Fruit fly (Drosophila melanogaster): Measurements from ENCODE around the gene Unc-115a.

DNA sequence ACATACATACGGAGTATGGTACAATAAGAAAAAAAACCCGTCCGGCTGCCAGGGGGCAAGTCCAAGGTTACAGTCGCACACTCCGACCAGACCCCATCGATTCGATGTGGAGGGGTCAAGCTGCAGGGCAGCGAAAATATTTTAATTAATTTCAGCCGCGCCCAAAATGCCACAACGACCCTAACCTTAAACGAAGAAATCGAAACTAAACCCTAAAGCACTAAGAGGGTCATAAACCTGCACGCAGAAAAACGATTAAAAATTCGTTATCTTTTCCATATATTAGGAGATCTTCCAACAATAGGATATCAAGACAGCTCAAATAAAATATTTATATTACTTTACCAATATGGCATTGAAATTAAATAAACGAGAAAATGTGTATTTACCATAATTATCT, 3.3 kb downstream of the Unc-115a start:
- no peak for TF ChIP-seq CG13204 (GFP tag; optimal IDR thresholded peaks at IDR 0.05)
- no peak for TF ChIP-seq CG15710 (tag; optimal IDR thresholded peaks at IDR 0.05)
- TF ChIP-seq fd96Ca (GFP tag; IDR thresholded peaks at IDR 0.05) = no peak
- no peak for TF ChIP-seq Ets98B (GFP tag; IDR thresholded peaks at IDR 0.05)
- TF ChIP-seq CG34367 (tag; optimal IDR thresholded peaks at IDR 0.05) = no peak
- no peak for TF ChIP-seq gl (tag; optimal IDR thresholded peaks at IDR 0.05)
- TF ChIP-seq EcR (GFP tag; optimal IDR thresholded peaks at IDR 0.05) = peak; percentile 30
- TF ChIP-seq Snoo (tag; optimal IDR thresholded peaks at IDR 0.05) = no peak
- no peak for TF ChIP-seq CG12605 (GFP tag; IDR thresholded peaks at IDR 0.05)
- TF ChIP-seq CG8159 (tag; optimal IDR thresholded peaks at IDR 0.05) = no peak
